Worm (Caenorhabditis elegans) whole organism, mixed stage, embryonic: ENCODE results near the gene srh-206.

Experiments
- M03D4.4 ChIP-seq: sonication (generic microtip); optimal IDR thresholded peaks from 2 replicates; lab custom pipeline; 2017; ENCODE audit warnings: mild to moderate bottlenecking, missing genetic modification characterization, missing compliant biosample characterization
- bed-3 ChIP-seq: fragments of 200-800 bp; sonication (Bioruptor generic); optimal IDR thresholded peaks from 3 replicates; lab custom pipeline; 2018; ENCODE audit warnings: mild to moderate bottlenecking, missing genetic modification characterization, moderate library complexity, missing compliant biosample characterization
- blmp-1 ChIP-seq: fragments of 150-350 bp; optimal IDR thresholded peaks from 2 replicates; lab custom pipeline; 2014; ENCODE audit warnings: missing biosample characterization, missing genetic modification characterization
- ceh-39 ChIP-seq: fragments of 150-350 bp; optimal IDR thresholded peaks from 2 replicates; lab custom pipeline; 2014; ENCODE audit warnings: missing biosample characterization, missing genetic modification characterization
- ceh-43 ChIP-seq: fragments of 200-800 bp; sonication (Bioruptor generic); optimal IDR thresholded peaks from 2 replicates; lab custom pipeline; 2018; ENCODE audit warnings: mild to moderate bottlenecking, missing genetic modification characterization, moderate library complexity, missing compliant biosample characterization
- ceh-83 ChIP-seq: fragments of 200-800 bp; sonication (Bioruptor generic); optimal IDR thresholded peaks from 2 replicates; lab custom pipeline; 2018; ENCODE audit warnings: mild to moderate bottlenecking, missing genetic modification characterization, missing compliant biosample characterization
- ces-1 ChIP-seq: fragments of 150-350 bp; optimal IDR thresholded peaks from 2 replicates; lab custom pipeline; 2014; ENCODE audit warnings: missing biosample characterization, missing genetic modification reagents, missing genetic modification characterization
- cnd-1 ChIP-seq: fragments of 200-800 bp; sonication (Bioruptor generic); optimal IDR thresholded peaks from 2 replicates; lab custom pipeline; 2018; ENCODE audit warnings: mild to moderate bottlenecking, missing genetic modification characterization, missing compliant biosample characterization
- drap-1 ChIP-seq: fragments of 200-800 bp; sonication (Bioruptor generic); optimal IDR thresholded peaks from 3 replicates; lab custom pipeline; 2018; ENCODE audit warnings: mild to moderate bottlenecking, missing genetic modification characterization, missing compliant biosample characterization
- elt-1 ChIP-seq: sonication (generic microtip); optimal IDR thresholded peaks from 2 replicates; lab custom pipeline; 2017; ENCODE audit warnings: missing genetic modification characterization, mild to moderate bottlenecking, missing compliant biosample characterization, antibody characterized with exemption, moderate library complexity, borderline replicate concordance; ENCODE audit not compliant: insufficient read depth
- elt-3 ChIP-seq: fragments of 150-350 bp; optimal IDR thresholded peaks from 2 replicates; lab custom pipeline; 2014; ENCODE audit warnings: missing biosample characterization, missing genetic modification characterization
- flh-1 ChIP-seq: fragments of 200-800 bp; sonication (Bioruptor generic); optimal IDR thresholded peaks from 2 replicates; lab custom pipeline; 2018; ENCODE audit warnings: mild to moderate bottlenecking, missing genetic modification characterization, moderate library complexity, missing compliant biosample characterization
- ham-2 ChIP-seq: fragments of 200-800 bp; sonication (Bioruptor generic); optimal IDR thresholded peaks from 2 replicates; lab custom pipeline; 2018; ENCODE audit warnings: mild to moderate bottlenecking, missing genetic modification characterization, missing compliant biosample characterization
- hlh-1 ChIP-seq: fragments of 150-350 bp; optimal IDR thresholded peaks from 2 replicates; lab custom pipeline; 2014; ENCODE audit warnings: missing biosample characterization, missing genetic modification reagents, missing genetic modification characterization
- lin-13 ChIP-seq: fragments of 150-350 bp; optimal IDR thresholded peaks from 2 replicates; lab custom pipeline; 2014; ENCODE audit warnings: missing biosample characterization, missing genetic modification characterization
- lin-32 ChIP-seq: fragments of 200-800 bp; sonication (Bioruptor generic); optimal IDR thresholded peaks from 2 replicates; lab custom pipeline; 2018; ENCODE audit warnings: mild to moderate bottlenecking, missing genetic modification characterization, missing compliant biosample characterization
- lsy-2 ChIP-seq: fragments of 150-350 bp; optimal IDR thresholded peaks from 2 replicates; lab custom pipeline; 2014; ENCODE audit warnings: missing biosample characterization, missing genetic modification characterization
- mab-5 ChIP-seq: fragments of 150-350 bp; optimal IDR thresholded peaks from 2 replicates; lab custom pipeline; 2014; ENCODE audit warnings: missing biosample characterization, missing genetic modification characterization
- mep-1 ChIP-seq: fragments of 150-350 bp; optimal IDR thresholded peaks from 2 replicates; lab custom pipeline; 2017; ENCODE audit warnings: missing biosample characterization, missing genetic modification reagents, missing genetic modification characterization, inconsistent platforms
- mls-2 ChIP-seq: sonication (generic microtip); optimal IDR thresholded peaks from 2 replicates; lab custom pipeline; 2016; ENCODE audit warnings: mild to moderate bottlenecking, missing genetic modification characterization, moderate library complexity, missing compliant biosample characterization
- nhr-2 ChIP-seq: fragments of 150-350 bp; optimal IDR thresholded peaks from 2 replicates; lab custom pipeline; 2014; ENCODE audit warnings: missing biosample characterization, missing genetic modification characterization
- nhr-237 ChIP-seq: fragments of 150-350 bp; optimal IDR thresholded peaks from 2 replicates; lab custom pipeline; 2014; ENCODE audit warnings: missing biosample characterization, missing genetic modification characterization
- nhr-28 ChIP-seq: fragments of 150-350 bp; optimal IDR thresholded peaks from 2 replicates; lab custom pipeline; 2014; ENCODE audit warnings: missing biosample characterization, missing genetic modification characterization
- pha-4 ChIP-seq: fragments of 150-350 bp; optimal IDR thresholded peaks from 2 replicates; lab custom pipeline; 2018; ENCODE audit warnings: missing biosample characterization, missing genetic modification reagents, missing genetic modification characterization
- sem-2 ChIP-seq: fragments of 200-800 bp; sonication (Bioruptor generic); optimal IDR thresholded peaks from 2 replicates; lab custom pipeline; 2018; ENCODE audit warnings: mild to moderate bottlenecking, missing genetic modification characterization, missing compliant biosample characterization
- snpc-4 ChIP-seq: fragments of 150-350 bp; optimal IDR thresholded peaks from 2 replicates; lab custom pipeline; 2014; ENCODE audit warnings: missing biosample characterization, missing genetic modification characterization
- sptf-1 ChIP-seq: sonication (generic microtip); optimal IDR thresholded peaks from 2 replicates; lab custom pipeline; 2017; ENCODE audit warnings: mild to moderate bottlenecking, missing genetic modification characterization, moderate library complexity, missing compliant biosample characterization
- unc-120 ChIP-seq: sonication (generic microtip); optimal IDR thresholded peaks from 2 replicates; lab custom pipeline; 2017; ENCODE audit warnings: missing genetic modification characterization, missing compliant biosample characterization; ENCODE audit not compliant: poor library complexity, severe bottlenecking
- unc-39 ChIP-seq: fragments of 150-350 bp; optimal IDR thresholded peaks from 2 replicates; lab custom pipeline; 2014; ENCODE audit warnings: missing biosample characterization, missing genetic modification characterization
- unc-62 ChIP-seq: fragments of 150-350 bp; optimal IDR thresholded peaks from 2 replicates; lab custom pipeline; 2014; ENCODE audit warnings: missing biosample characterization, missing genetic modification reagents, missing genetic modification characterization
- zip-8 ChIP-seq: fragments of 150-350 bp; optimal IDR thresholded peaks from 2 replicates; lab custom pipeline; 2014; ENCODE audit warnings: missing biosample characterization, missing genetic modification characterization

srh-206 gene

ce11 chrV:16918378-16918777 is 36.3 kb downstream of the srh-206 start, which contains the start of the genes fbxa-206 and Y102A5C.2:
Gene fbxa-206 (minus strand): TSS chrV:16918478.
Gene Y102A5C.2 (plus strand): TSS chrV:16918731.
- TF ChIP-seq mab-5 (tag; lab: Kevin White, UChicago) (no peak), bed-3 (GFP tag; lab: Kevin White, UChicago) (no peak)
- TF ChIP-seq, all 35 proteins: peak for 0

- no peak for TF ChIP-seq cnd-1
- no peak for TF ChIP-seq unc-39 (tag; lab: Kevin White, UChicago)
- TF ChIP-seq nhr-28 (tag; lab: Kevin White, UChicago): no peak
- TF ChIP-seq zip-8: no peak
- TF ChIP-seq lin-13: no peak
- no peak for TF ChIP-seq nhr-237 (tag; lab: Kevin White, UChicago)
- TF ChIP-seq mls-2 (tag; lab: Kevin White, UChicago): no peak
- TF ChIP-seq flh-1: no peak
- TF ChIP-seq nhr-2: no peak
- TF ChIP-seq ceh-39 (tag; lab: Kevin White, UChicago): no peak
- TF ChIP-seq sem-2 (GFP tag; lab: Kevin White, UChicago): no peak
- TF ChIP-seq mab-5 (tag; lab: Kevin White, UChicago): no peak
- no peak for TF ChIP-seq mep-1
- TF ChIP-seq ceh-83 (GFP tag; lab: Kevin White, UChicago): no peak
- TF ChIP-seq unc-62 (GFP tag; lab: Kevin White, UChicago): no peak
- no peak for TF ChIP-seq elt-3 (tag; lab: Kevin White, UChicago)
These were observed 38.6 kb downstream of the srh-206 start, which contains the start of gene F09C6.10 for ce11 chrV:16916079-16916478. Gene F09C6.10 (minus strand): TSS chrV:16916179.

ce11 chrV:16911934-16912333 is 42.7 kb downstream of the srh-206 start, which contains the start of gene nhr-116:
Gene nhr-116 (plus strand): TSS chrV:16912234.
- no peak for TF ChIP-seq blmp-1 (tag; lab: Kevin White, UChicago)
- TF ChIP-seq ceh-83 (GFP tag; lab: Kevin White, UChicago): no peak
- no peak for TF ChIP-seq sptf-1 (tag; lab: Kevin White, UChicago)
- TF ChIP-seq lin-32 (GFP tag; lab: Kevin White, UChicago): no peak

ce11 chrV:16911294-16911693 is 43.4 kb downstream of the srh-206 start:
- TF ChIP-seq sem-2 (GFP tag; lab: Kevin White, UChicago) (no peak), snpc-4 (tag; lab: Kevin White, UChicago) (no peak), pha-4 (tag; lab: Kevin White, UChicago) (no peak), flh-1 (no peak), nhr-2 (no peak), ceh-43 (no peak), elt-1 (tag; lab: Kevin White, UChicago) (no peak), blmp-1 (tag; lab: Kevin White, UChicago) (no peak), drap-1 (GFP tag; lab: Kevin White, UChicago) (no peak), lsy-2 (tag; lab: Kevin White, UChicago) (no peak), mls-2 (tag; lab: Kevin White, UChicago) (no peak), unc-62 (GFP tag; lab: Kevin White, UChicago) (no peak), mep-1 (no peak), unc-120 (tag; lab: Kevin White, UChicago) (no peak), ceh-39 (tag; lab: Kevin White, UChicago) (no peak), elt-3 (tag; lab: Kevin White, UChicago) (no peak), nhr-28 (tag; lab: Kevin White, UChicago) (no peak), ces-1 (GFP tag; lab: Kevin White, UChicago) (no peak), ceh-83 (GFP tag; lab: Kevin White, UChicago) (no peak), zip-8 (no peak)

- no peak for TF ChIP-seq nhr-28 (tag; lab: Kevin White, UChicago)
- TF ChIP-seq unc-39 (tag; lab: Kevin White, UChicago): no peak
- no peak for TF ChIP-seq sptf-1 (tag; lab: Kevin White, UChicago)
- TF ChIP-seq lin-13: no peak
- TF ChIP-seq nhr-2: no peak
- TF ChIP-seq hlh-1: no peak
- no peak for TF ChIP-seq elt-3 (tag; lab: Kevin White, UChicago)
- TF ChIP-seq mab-5 (tag; lab: Kevin White, UChicago): no peak
- no peak for TF ChIP-seq ham-2
- TF ChIP-seq ceh-83 (GFP tag; lab: Kevin White, UChicago): no peak
- no peak for TF ChIP-seq snpc-4 (tag; lab: Kevin White, UChicago)
- no peak for TF ChIP-seq lin-32 (GFP tag; lab: Kevin White, UChicago)
- TF ChIP-seq M03D4.4: no peak
- TF ChIP-seq blmp-1 (tag; lab: Kevin White, UChicago): no peak
- TF ChIP-seq pha-4 (tag; lab: Kevin White, UChicago): no peak
These were observed 43.8 kb downstream of the srh-206 start for ce11 chrV:16910864-16911263.
